Worm (Caenorhabditis elegans): Measurements from ENCODE around the gene Y47D3B.3.

DNA sequence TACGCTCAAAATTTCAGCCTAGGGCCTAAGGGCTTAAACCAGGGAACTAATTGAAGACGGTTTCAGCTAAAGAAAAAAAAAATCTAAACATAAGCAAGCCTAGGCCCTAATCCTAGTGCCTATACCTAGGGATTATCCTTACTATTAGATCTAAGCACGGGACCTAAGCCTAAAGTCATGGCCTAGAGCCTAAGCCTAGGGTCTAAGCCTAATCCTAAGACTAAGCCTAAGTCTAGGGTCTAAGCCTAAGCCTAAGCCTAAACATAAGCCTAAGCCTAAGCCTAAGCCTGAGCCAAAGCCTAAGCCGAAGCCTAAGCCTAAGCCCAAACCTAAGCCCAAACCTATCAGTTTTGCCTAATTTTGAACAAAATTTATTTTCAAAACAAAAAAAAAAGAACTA is 4.9 kb upstream of the Y47D3B.3 start:
- TF ChIP-seq mep-1 (tag; optimal IDR thresholded peaks at IDR 0.05) (no peak), jun-1 (tag; optimal IDR thresholded peaks at IDR 0.05) (no peak), fkh-10 (GFP tag; optimal IDR thresholded peaks at IDR 0.05) (no peak), elt-2 (tag; optimal IDR thresholded peaks at IDR 0.05) (no peak), unc-62 (GFP tag; optimal IDR thresholded peaks at IDR 0.05) (no peak), fkh-8 (tag; optimal IDR thresholded peaks at IDR 0.05) (no peak), aha-1 (tag; optimal IDR thresholded peaks at IDR 0.05) (no peak), zag-1 (tag; optimal IDR thresholded peaks at IDR 0.05) (no peak), dpl-1 (GFP tag; optimal IDR thresholded peaks at IDR 0.05) (no peak)

Measured in whole organism, L1 larva.